Fruit fly (Drosophila melanogaster) whole organism, embryonic: Measurements from ENCODE around the gene Syx1A.

Experiments
- B-H1 ChIP-seq: fragments of 200-800 bp; sonication (Bioruptor generic); IDR thresholded peaks from 3 replicates; pipeline ENCODE4 v1.3.6; 2022; ENCODE audit warnings: missing biosample characterization, missing genetic modification characterization
- CG10431 ChIP-seq: fragments of 200-800 bp; sonication (Bioruptor generic); optimal IDR thresholded peaks from 3 replicates; lab custom pipeline; 2018; ENCODE audit warnings: missing biosample characterization, mild to moderate bottlenecking, missing genetic modification characterization
- CG10462 ChIP-seq: fragments of 200-800 bp; sonication (Bioruptor generic); optimal IDR thresholded peaks from 2 replicates; lab custom pipeline; 2016; ENCODE audit warnings: missing biosample characterization, missing genetic modification characterization
- CG10654 ChIP-seq: fragments of 200-800 bp; sonication (Bioruptor generic); optimal IDR thresholded peaks from 2 replicates; lab custom pipeline; 2016; ENCODE audit warnings: missing biosample characterization, missing genetic modification characterization
- CG11695 ChIP-seq: fragments of 200-800 bp; sonication (Bioruptor generic); IDR thresholded peaks from 3 replicates; pipeline ENCODE4 v1.3.6; 2022; ENCODE audit warnings: missing biosample characterization, missing genetic modification characterization
- CG11723 ChIP-seq: fragments of 200-800 bp; sonication (Bioruptor generic); optimal IDR thresholded peaks from 2 replicates; lab custom pipeline; 2017; ENCODE audit warnings: missing biosample characterization, mild to moderate bottlenecking, missing genetic modification characterization
- CG12299 ChIP-seq: fragments of 200-800 bp; sonication (Bioruptor generic); optimal IDR thresholded peaks from 2 replicates; lab custom pipeline; 2018; ENCODE audit warnings: missing biosample characterization, mild to moderate bottlenecking, missing genetic modification characterization
- CG12769 ChIP-seq: fragments of 200-800 bp; sonication (Bioruptor generic); optimal IDR thresholded peaks from 2 replicates; lab custom pipeline; 2019; ENCODE audit warnings: missing biosample characterization, mild to moderate bottlenecking, missing genetic modification characterization, moderate library complexity
- CG14014 ChIP-seq: fragments of 200-800 bp; sonication (Bioruptor generic); IDR thresholded peaks from 2 replicates; pipeline ENCODE4 v1.3.6; 2022; ENCODE audit warnings: missing biosample characterization, missing genetic modification characterization
- CG15269 ChIP-seq: fragments of 200-800 bp; sonication (Bioruptor generic); optimal IDR thresholded peaks from 2 replicates; lab custom pipeline; 2018; ENCODE audit warnings: missing biosample characterization, mild to moderate bottlenecking, missing genetic modification characterization, moderate library complexity
- CG17186 ChIP-seq: fragments of 200-800 bp; sonication (Bioruptor generic); optimal IDR thresholded peaks from 3 replicates; lab custom pipeline; 2017; ENCODE audit warnings: missing biosample characterization, missing genetic modification reagents, missing genetic modification characterization
- CG17568 ChIP-seq: fragments of 200-800 bp; sonication (Bioruptor generic); optimal IDR thresholded peaks from 2 replicates; lab custom pipeline; 2018; ENCODE audit warnings: missing biosample characterization, mild to moderate bottlenecking, missing genetic modification characterization, moderate library complexity
- CG1792 ChIP-seq: fragments of 200-800 bp; sonication (Bioruptor generic); optimal IDR thresholded peaks from 2 replicates; lab custom pipeline; 2016; ENCODE audit warnings: missing biosample characterization, missing genetic modification characterization
- CG18619 ChIP-seq: fragments of 200-800 bp; sonication (Bioruptor generic); optimal IDR thresholded peaks from 3 replicates; lab custom pipeline; 2017; ENCODE audit warnings: missing biosample characterization, mild to moderate bottlenecking, missing genetic modification characterization
- CG31365 ChIP-seq: fragments of 200-800 bp; sonication (Bioruptor generic); optimal IDR thresholded peaks from 2 replicates; lab custom pipeline; 2018; ENCODE audit warnings: missing biosample characterization, mild to moderate bottlenecking, missing genetic modification characterization
- CG3163 ChIP-seq: fragments of 200-800 bp; sonication (Bioruptor generic); optimal IDR thresholded peaks from 3 replicates; lab custom pipeline; 2016; ENCODE audit warnings: missing biosample characterization, missing genetic modification characterization
- CG33557 ChIP-seq: fragments of 200-800 bp; sonication (Bioruptor generic); optimal IDR thresholded peaks from 2 replicates; lab custom pipeline; 2019; ENCODE audit warnings: missing biosample characterization, mild to moderate bottlenecking, missing genetic modification characterization, moderate library complexity
- CG3407 ChIP-seq: fragments of 200-800 bp; sonication (Bioruptor generic); optimal IDR thresholded peaks from 2 replicates; lab custom pipeline; 2018; ENCODE audit warnings: missing biosample characterization, mild to moderate bottlenecking, missing genetic modification characterization
- CG3847 ChIP-seq: fragments of 200-800 bp; sonication (Bioruptor generic); IDR thresholded peaks from 2 replicates; pipeline ENCODE4 v1.3.6; 2022; ENCODE audit warnings: missing biosample characterization, missing genetic modification characterization
- CG7556 ChIP-seq: fragments of 200-800 bp; sonication (Bioruptor generic); optimal IDR thresholded peaks from 2 replicates; lab custom pipeline; 2017; ENCODE audit warnings: missing biosample characterization, mild to moderate bottlenecking, missing genetic modification characterization
- CG7745 ChIP-seq: fragments of 200-800 bp; sonication (Bioruptor generic); optimal IDR thresholded peaks from 2 replicates; lab custom pipeline; 2018; ENCODE audit warnings: missing biosample characterization, mild to moderate bottlenecking, missing genetic modification characterization, moderate library complexity
- CG7786 ChIP-seq: fragments of 200-800 bp; sonication (Bioruptor generic); optimal IDR thresholded peaks from 2 replicates; lab custom pipeline; 2016; ENCODE audit warnings: missing biosample characterization, missing genetic modification characterization
- CrebB ChIP-seq: fragments of 200-800 bp; sonication (Bioruptor generic); optimal IDR thresholded peaks from 3 replicates; lab custom pipeline; 2018; ENCODE audit warnings: missing biosample characterization, mild to moderate bottlenecking, missing genetic modification characterization
- D ChIP-seq, 2 experiments: fragments of 200-800 bp in 1 of 2; fragments of >200 bp in 1 of 2; sonication (Bioruptor generic) in 1 of 2; optimal IDR thresholded peaks; 2 replicates in 1 of 2; 3 replicates in 1 of 2; lab custom pipeline; 2017; ENCODE audit warnings: mild to moderate bottlenecking in 1 of 2, missing biosample characterization in 1 of 2, missing genetic modification characterization in 1 of 2, missing genetic modification reagents in 1 of 2
- HmgZ ChIP-seq: fragments of 200-800 bp; sonication (Bioruptor generic); optimal IDR thresholded peaks from 2 replicates; lab custom pipeline; 2018; ENCODE audit warnings: missing biosample characterization, mild to moderate bottlenecking, missing genetic modification characterization
- Hr51 ChIP-seq, 2 experiments: fragments of 200-800 bp; sonication (Bioruptor generic); optimal IDR thresholded peaks; 2 replicates in 1 of 2; 3 replicates in 1 of 2; lab custom pipeline; 2016 to 2018; ENCODE audit warnings: missing biosample characterization in 2 of 2, missing genetic modification characterization in 2 of 2, mild to moderate bottlenecking in 1 of 2, moderate library complexity in 1 of 2
- MBD-R2 ChIP-seq: fragments of 200-800 bp; sonication (Bioruptor generic); IDR thresholded peaks from 2 replicates; pipeline ENCODE4 v1.3.6; 2022; ENCODE audit warnings: missing biosample characterization, missing genetic modification characterization
- Meics ChIP-seq: fragments of 200-800 bp; sonication (Bioruptor generic); optimal IDR thresholded peaks from 2 replicates; lab custom pipeline; 2017; ENCODE audit warnings: missing biosample characterization, mild to moderate bottlenecking, missing genetic modification characterization
- Poxn ChIP-seq: fragments of 200-800 bp; sonication (Bioruptor generic); IDR thresholded peaks from 2 replicates; pipeline ENCODE4 v1.3.6; 2022; ENCODE audit warnings: missing biosample characterization, missing genetic modification characterization
- Rfx ChIP-seq: fragments of 200-800 bp; sonication (Bioruptor generic); IDR thresholded peaks from 2 replicates; pipeline ENCODE4 v1.3.6; 2022; ENCODE audit warnings: missing biosample characterization, missing genetic modification characterization
- Six4 ChIP-seq: fragments of 200-800 bp; sonication (Bioruptor generic); optimal IDR thresholded peaks from 2 replicates; lab custom pipeline; 2016; ENCODE audit warnings: missing biosample characterization, missing genetic modification characterization
- Sox102F ChIP-seq: fragments of 200-800 bp; sonication (Bioruptor generic); optimal IDR thresholded peaks from 2 replicates; lab custom pipeline; 2018; ENCODE audit warnings: missing biosample characterization, mild to moderate bottlenecking, missing genetic modification characterization, moderate library complexity
- Stat92E ChIP-seq, 3 experiments: fragments of >200 bp in 2 of 3; fragments of 200-800 bp in 1 of 3; sonication (Bioruptor generic) in 1 of 3; optimal IDR thresholded peaks; 2 replicates each; lab custom pipeline; 2017 to 2019; ENCODE audit warnings: missing biosample characterization in 3 of 3, missing genetic modification characterization in 3 of 3, mild to moderate bottlenecking in 1 of 3, moderate library complexity in 1 of 3
- Xrp1 ChIP-seq: fragments of 200-800 bp; sonication (Bioruptor generic); IDR thresholded peaks from 2 replicates; pipeline ENCODE4 v1.3.6; 2022; ENCODE audit warnings: missing biosample characterization, missing genetic modification characterization
- chif ChIP-seq, 2 experiments: fragments of 200-800 bp; sonication (Bioruptor generic); optimal IDR thresholded peaks; 3 replicates each; lab custom pipeline; 2016; ENCODE audit warnings: missing biosample characterization in 2 of 2, missing genetic modification characterization in 2 of 2
- chinmo ChIP-seq: fragments of 200-800 bp; sonication (Bioruptor generic); IDR thresholded peaks from 4 replicates; pipeline ENCODE4 v1.3.6; 2022; ENCODE audit warnings: missing biosample characterization, missing genetic modification characterization; ENCODE audit not compliant: partially characterized antibody
- crol ChIP-seq: fragments of 200-800 bp; sonication (Bioruptor generic); IDR thresholded peaks from 2 replicates; pipeline ENCODE4 v1.3.6; 2022; ENCODE audit warnings: missing biosample characterization, missing genetic modification characterization
- cwo ChIP-seq: fragments of 200-800 bp; sonication (Bioruptor generic); optimal IDR thresholded peaks from 3 replicates; lab custom pipeline; 2017; ENCODE audit warnings: missing biosample characterization, missing genetic modification characterization, mild to moderate bottlenecking, moderate library complexity, missing genetic modification reagents
- dan ChIP-seq: fragments of 200-800 bp; sonication (Bioruptor generic); IDR thresholded peaks from 2 replicates; pipeline ENCODE4 v1.3.6; 2022; ENCODE audit warnings: missing biosample characterization, missing genetic modification characterization
- dmrt11E ChIP-seq: fragments of 200-800 bp; sonication (Bioruptor generic); optimal IDR thresholded peaks from 3 replicates; lab custom pipeline; 2018; ENCODE audit warnings: missing biosample characterization, mild to moderate bottlenecking, missing genetic modification characterization, moderate library complexity
- eve ChIP-seq, 2 experiments: fragments of >200 bp; optimal IDR thresholded peaks; 2 replicates each; lab custom pipeline; 2017; ENCODE audit warnings: missing biosample characterization in 2 of 2, missing genetic modification characterization in 2 of 2
- fu2 ChIP-seq: fragments of 200-800 bp; sonication (Bioruptor generic); optimal IDR thresholded peaks from 2 replicates; lab custom pipeline; 2016; ENCODE audit warnings: missing biosample characterization, missing genetic modification characterization
- repo ChIP-seq: fragments of 200-800 bp; sonication (Bioruptor generic); optimal IDR thresholded peaks from 2 replicates; lab custom pipeline; 2016; ENCODE audit warnings: missing biosample characterization, missing genetic modification characterization
- sna ChIP-seq: fragments of 200-800 bp; sonication (Bioruptor generic); IDR thresholded peaks from 2 replicates; pipeline ENCODE4 v1.3.6; 2022; ENCODE audit warnings: missing biosample characterization, missing genetic modification characterization; ENCODE audit not compliant: partially characterized antibody
- sob ChIP-seq: fragments of 200-800 bp; sonication (Bioruptor generic); IDR thresholded peaks from 2 replicates; pipeline ENCODE4 v1.3.6; 2022; ENCODE audit warnings: missing biosample characterization, missing genetic modification characterization
- wdn ChIP-seq: fragments of 200-800 bp; sonication (Bioruptor generic); IDR thresholded peaks from 2 replicates; pipeline ENCODE4 v1.3.6; 2022; ENCODE audit warnings: missing biosample characterization, missing genetic modification characterization
- wek ChIP-seq: fragments of 200-800 bp; sonication (Bioruptor generic); optimal IDR thresholded peaks from 3 replicates; lab custom pipeline; 2018; ENCODE audit warnings: missing biosample characterization, mild to moderate bottlenecking, missing genetic modification characterization, moderate library complexity
- z ChIP-seq: fragments of 200-800 bp; sonication (Bioruptor generic); IDR thresholded peaks from 3 replicates; pipeline ENCODE4 v1.3.6; 2022; ENCODE audit warnings: missing biosample characterization, missing genetic modification characterization
- zen ChIP-seq: fragments of 200-800 bp; sonication (Bioruptor generic); optimal IDR thresholded peaks from 3 replicates; lab custom pipeline; 2018; ENCODE audit warnings: missing biosample characterization, mild to moderate bottlenecking, missing genetic modification characterization, moderate library complexity
- zf30C ChIP-seq: fragments of 200-800 bp; sonication (Bioruptor generic); optimal IDR thresholded peaks from 3 replicates; lab custom pipeline; 2018; ENCODE audit warnings: missing biosample characterization, mild to moderate bottlenecking, missing genetic modification characterization

Gene Syx1A

DNA sequence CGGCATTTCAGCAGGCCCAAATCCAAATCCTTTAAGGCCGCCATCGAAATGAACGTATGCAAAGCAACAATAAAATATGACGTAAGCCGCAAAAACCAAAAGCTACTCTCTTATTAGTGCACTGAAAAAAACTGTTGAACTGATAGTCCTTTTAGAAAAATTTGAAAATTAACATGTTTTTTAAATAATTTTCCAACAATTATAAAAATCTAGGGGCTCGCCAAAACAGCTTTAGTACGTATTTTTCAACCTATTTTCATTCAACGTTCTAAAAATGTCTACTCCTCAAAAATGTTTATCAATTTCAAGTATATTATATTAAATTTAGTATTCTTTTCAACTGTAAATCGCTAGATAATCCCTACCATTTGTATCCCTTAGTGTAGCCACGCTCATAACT lies 12.1 kb downstream of the Syx1A start (continued):
- TF ChIP-seq CG7786 (GFP tag; lab: Kevin White, UChicago) (no peak), wdn (GFP tag; lab: Robert Waterston, UW) (no peak), CG3847 (GFP tag; lab: Robert Waterston, UW) (peak; percentile 20; the same call in 1 of the 2 replicates), crol (GFP tag; lab: Robert Waterston, UW) (no peak), eve (GFP tag; optimal IDR thresholded peaks at IDR 0.05; lab: Kevin White, UChicago) (no peak), CG12299 (tag; lab: Kevin White, UChicago) (no peak), chinmo (no peak), Sox102F (GFP tag; lab: Kevin White, UChicago) (peak; percentile 35), dan (no peak), CG15269 (tag; lab: Kevin White, UChicago) (peak; percentile 62), Meics (GFP tag; lab: Kevin White, UChicago) (peak; percentile 19), CG11723 (no peak), CrebB (tag; lab: Kevin White, UChicago) (no peak), zf30C (GFP tag; lab: Kevin White, UChicago) (peak; percentile 4), chif (GFP tag; optimal IDR thresholded peaks at IDR 0.05; lab: Kevin White, UChicago) (no peak), Rfx (GFP tag; lab: Robert Waterston, UW) (peak; percentile 33; the same call in 1 of the 2 replicates), z (GFP tag; lab: Robert Waterston, UW) (no peak), CG31365 (tag; lab: Kevin White, UChicago) (no peak), Stat92E (GFP tag; optimal IDR thresholded peaks at IDR 0.05; lab: Kevin White, UChicago) (no peak), CG3163 (GFP tag; lab: Kevin White, UChicago) (no peak), Poxn (GFP tag; lab: Robert Waterston, UW) (no peak), dmrt11E (tag; lab: Kevin White, UChicago) (no peak), CG11695 (GFP tag; lab: Robert Waterston, UW) (no peak), CG10431 (GFP tag; lab: Kevin White, UChicago) (no peak), CG18619 (peak; percentile 36), Xrp1 (GFP tag; lab: Robert Waterston, UW) (no peak), CG12769 (tag; lab: Kevin White, UChicago) (no peak), Six4 (GFP tag; lab: Kevin White, UChicago) (no peak), CG1792 (GFP tag; lab: Kevin White, UChicago) (no peak), zen (tag; lab: Kevin White, UChicago) (no peak), repo (GFP tag; lab: Kevin White, UChicago) (no peak), B-H1 (GFP tag; lab: Robert Waterston, UW) (no peak), Hr51 (GFP tag; optimal IDR thresholded peaks at IDR 0.05; lab: Kevin White, UChicago) (peak in 1 of 2 experiments; percentile 52), HmgZ (tag; lab: Kevin White, UChicago) (no peak), CG17568 (GFP tag; lab: Kevin White, UChicago) (no peak), cwo (GFP tag; lab: Kevin White, UChicago) (no peak), CG10462 (GFP tag; lab: Kevin White, UChicago) (no peak), CG33557 (GFP tag; lab: Kevin White, UChicago) (no peak), MBD-R2 (GFP tag; lab: Robert Waterston, UW) (no peak), sna (GFP tag; lab: Robert Waterston, UW) (no peak), fu2 (GFP tag; lab: Kevin White, UChicago) (no peak), wek (GFP tag; lab: Kevin White, UChicago) (no peak), CG17186 (GFP tag; lab: Kevin White, UChicago) (no peak), CG7745 (tag; lab: Kevin White, UChicago) (no peak), CG14014 (GFP tag; lab: Robert Waterston, UW) (no peak), CG3407 (GFP tag; lab: Kevin White, UChicago) (no peak), D (optimal IDR thresholded peaks at IDR 0.05; lab: Kevin White, UChicago) (no peak), D (GFP tag; optimal IDR thresholded peaks at IDR 0.05; lab: Kevin White, UChicago) (no peak), CG10654 (GFP tag; lab: Kevin White, UChicago) (no peak), CG7556 (GFP tag; lab: Kevin White, UChicago) (peak; percentile 61), sob (GFP tag; lab: Robert Waterston, UW) (no peak)
